Fruit fly (Drosophila melanogaster): ENCODE measurements around the gene Npc2c.

The Npc2c gene

DNA sequence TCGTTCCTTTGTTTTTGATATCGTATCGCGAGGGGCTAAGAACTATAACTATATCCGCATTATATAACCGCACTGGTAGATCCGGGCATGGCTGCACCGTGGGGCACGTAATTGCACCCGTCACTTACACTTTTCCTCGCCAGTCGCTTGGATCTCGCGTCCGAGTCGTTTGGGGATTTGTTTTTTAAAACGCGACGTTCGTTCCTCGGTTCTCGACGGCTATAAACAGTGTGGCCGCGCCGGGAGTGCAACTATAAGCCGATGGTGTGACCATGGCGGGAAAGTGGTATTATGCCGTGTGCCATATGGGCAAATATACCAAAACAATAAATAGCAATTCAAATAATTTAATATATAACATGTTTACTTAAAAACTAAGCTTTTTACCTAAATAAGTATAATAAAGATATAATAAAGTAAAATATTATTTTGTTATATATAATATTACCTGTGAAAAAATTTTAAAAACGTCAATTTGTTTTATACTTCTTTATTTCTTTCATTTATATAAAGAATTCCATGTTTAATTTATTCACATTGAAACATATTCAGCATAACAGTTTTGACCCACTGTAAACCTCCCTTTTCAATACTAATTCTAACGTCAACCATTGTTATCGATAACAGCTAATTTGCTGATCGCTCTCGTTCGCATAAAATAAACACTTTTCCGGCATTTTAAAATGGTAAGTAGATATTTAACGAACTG, 17.2 kb upstream of the Npc2c start, which contains the start of the genes Mical and CG3909 (continued):
- TF ChIP-seq chm (GFP tag; IDR thresholded peaks at IDR 0.05) (peak; percentile 85), trem (tag; optimal IDR thresholded peaks at IDR 0.05) (peak; percentile 85), al (GFP tag; IDR thresholded peaks at IDR 0.05) (peak; percentile 89), dmrt99B (tag; optimal IDR thresholded peaks at IDR 0.05) (peak; percentile 88), CG2129 (GFP tag; IDR thresholded peaks at IDR 0.05; ENCODE audit: partially characterized antibody) (no peak), CG13123 (GFP tag; optimal IDR thresholded peaks at IDR 0.05) (peak; percentile 75), CG4424 (GFP tag; optimal IDR thresholded peaks at IDR 0.05) (peak; percentile 72), CG2678 (tag; optimal IDR thresholded peaks at IDR 0.05) (peak; percentile 92), CG16813 (GFP tag; IDR thresholded peaks at IDR 0.05; ENCODE audit: partially characterized antibody) (0 out of 3 replicates have a peak, but pooled peaks have one; percentile 44), CG1024 (GFP tag; IDR thresholded peaks at IDR 0.05) (peak; percentile 76), Awh (GFP tag; IDR thresholded peaks at IDR 0.05) (peak; percentile 81), ftz-f1 (GFP tag; optimal IDR thresholded peaks at IDR 0.05) (no peak), CG6813 (GFP tag; optimal IDR thresholded peaks at IDR 0.05) (peak; percentile 40), chinmo (GFP tag; IDR thresholded peaks at IDR 0.05; ENCODE audit: partially characterized antibody) (peak; percentile 72; the same call in 1 of the 4 replicates), D19B (GFP tag; optimal IDR thresholded peaks at IDR 0.05) (peak; percentile 45), sim (GFP tag; IDR thresholded peaks at IDR 0.05) (no peak), chif (GFP tag; optimal IDR thresholded peaks at IDR 0.05) (peak in 1 of 2 experiments; percentile 10), bsh (GFP tag; optimal IDR thresholded peaks at IDR 0.05) (peak in 1 of 2 experiments; percentile 83), CG15601 (tag; optimal IDR thresholded peaks at IDR 0.05) (peak; percentile 85), sima (GFP tag; optimal IDR thresholded peaks at IDR 0.05) (no peak), CG3065 (GFP tag; optimal IDR thresholded peaks at IDR 0.05) (peak; percentile 38), CG11398 (GFP tag; optimal IDR thresholded peaks at IDR 0.05) (no peak), CG7963 (GFP tag; IDR thresholded peaks at IDR 0.05; ENCODE audit: partially characterized antibody) (no peak; the same call in 2 of the 3 replicates), CG7745 (tag; optimal IDR thresholded peaks at IDR 0.05) (no peak), bab2 (GFP tag; optimal IDR thresholded peaks at IDR 0.05) (peak; percentile 54), abd-A (tag; optimal IDR thresholded peaks at IDR 0.05) (no peak), D (optimal IDR thresholded peaks at IDR 0.05) (no peak), D (GFP tag; optimal IDR thresholded peaks at IDR 0.05) (peak; percentile 59), caup (GFP tag; optimal IDR thresholded peaks at IDR 0.05; ENCODE audit: severe bottlenecking) (peak; percentile 69), Opbp (GFP tag; IDR thresholded peaks at IDR 0.05; ENCODE audit: partially characterized antibody) (no peak; the same call in 1 of the 3 replicates), klu (GFP tag; IDR thresholded peaks at IDR 0.05) (peak; percentile 81), kah (GFP tag; optimal IDR thresholded peaks at IDR 0.05) (no peak), tna (GFP tag; IDR thresholded peaks at IDR 0.05; ENCODE audit: partially characterized antibody) (peak; percentile 66), Blimp-1 (GFP tag; optimal IDR thresholded peaks at IDR 0.05) (peak; percentile 72), Nf-YC (tag; optimal IDR thresholded peaks at IDR 0.05) (peak; percentile 86), Adf1 (GFP tag; IDR thresholded peaks at IDR 0.05) (peak; percentile 64), jing (GFP tag; optimal IDR thresholded peaks at IDR 0.05) (no peak), Scr (GFP tag; IDR thresholded peaks at IDR 0.05; ENCODE audit: partially characterized antibody) (peak; percentile 54), her (GFP tag; optimal IDR thresholded peaks at IDR 0.05) (no peak), Six4 (GFP tag; optimal IDR thresholded peaks at IDR 0.05) (peak; percentile 84), ATbp (GFP tag; optimal IDR thresholded peaks at IDR 0.05) (peak; percentile 53), Lhr (GFP tag; optimal IDR thresholded peaks at IDR 0.05) (peak; percentile 41)

Measured in whole organism, embryonic.